Fruit fly (Drosophila melanogaster) S2 (cell line): ENCODE measurements around the gene PGAP2.

Source experiments
- CG8478 ChIP-seq: fragments of >200 bp; optimal IDR thresholded peaks from 2 replicates; lab custom pipeline; 2018
- CTCF ChIP-seq, 2 experiments: fragments of >200 bp; optimal IDR thresholded peaks; 2 replicates each; lab custom pipeline; 2018

DNA sequence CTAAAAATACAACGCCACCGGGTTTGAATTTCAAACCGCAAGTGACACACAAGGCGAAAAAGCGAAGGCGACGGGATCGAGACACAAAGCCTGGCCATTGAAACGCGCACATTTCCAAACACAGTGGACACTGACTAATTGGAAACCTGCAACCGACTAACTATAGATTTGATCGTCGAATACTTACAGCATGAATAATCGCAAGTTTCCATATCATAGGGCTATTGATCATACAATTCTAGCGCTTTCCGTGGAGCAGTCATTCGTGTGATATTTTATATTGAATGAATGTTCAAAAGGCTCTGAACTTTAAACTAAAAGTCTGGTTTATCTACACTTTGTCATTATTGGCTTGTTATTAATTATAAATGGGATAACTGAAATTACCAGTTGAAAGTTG is 24.0 kb upstream of the PGAP2 start:
- TF ChIP-seq CTCF (optimal IDR thresholded peaks at IDR 0.05; lab: Kevin White, UChicago) (no peak), CG8478 (no peak)
